Worm (Caenorhabditis elegans) whole organism, late embryonic: ENCODE measurements around the gene amx-1.

Experiments
- C38D4.7 ChIP-seq: fragments of 200-800 bp; sonication (Bioruptor generic); optimal IDR thresholded peaks from 2 replicates; lab custom pipeline; 2018; ENCODE audit warnings: mild to moderate bottlenecking, missing genetic modification characterization, moderate library complexity, missing compliant biosample characterization
- ahr-1 ChIP-seq: sonication (generic microtip); optimal IDR thresholded peaks from 2 replicates; lab custom pipeline; 2016; ENCODE audit warnings: missing genetic modification characterization, missing compliant biosample characterization
- madf-2 ChIP-seq: sonication (generic microtip); optimal IDR thresholded peaks from 2 replicates; lab custom pipeline; 2017; ENCODE audit warnings: missing genetic modification characterization, missing compliant biosample characterization
- unc-42 ChIP-seq: sonication (generic microtip); optimal IDR thresholded peaks from 2 replicates; lab custom pipeline; 2016; ENCODE audit warnings: missing genotype, missing genetic modification characterization, missing compliant biosample characterization

- TF ChIP-seq C38D4.7 (GFP tag; lab: Kevin White, UChicago) (no peak), madf-2 (tag; lab: Kevin White, UChicago) (no peak), unc-42 (tag; lab: Kevin White, UChicago) (no peak), ahr-1 (tag; lab: Kevin White, UChicago) (no peak)
Observed at ce11 chrIII:3812369-3812993, 9.7 kb upstream of the amx-1 start.
